Fruit fly (Drosophila melanogaster) whole organism, embryonic: ENCODE results near the gene CG31365.

Experiments used
- Asciz ChIP-seq: fragments of 200-800 bp; sonication (Bioruptor generic); optimal IDR thresholded peaks from 2 replicates; lab custom pipeline; 2017; ENCODE audit warnings: missing biosample characterization, mild to moderate bottlenecking, missing genetic modification characterization, missing genetic modification reagents
- Bgb ChIP-seq: fragments of 200-800 bp; sonication (Bioruptor generic); IDR thresholded peaks from 2 replicates; pipeline ENCODE4 v1.3.6; 2022; ENCODE audit warnings: missing biosample characterization, missing genetic modification characterization; ENCODE audit not compliant: partially characterized antibody
- CG10274 ChIP-seq: fragments of 200-800 bp; sonication (Bioruptor generic); optimal IDR thresholded peaks from 3 replicates; lab custom pipeline; 2017; ENCODE audit warnings: missing biosample characterization, mild to moderate bottlenecking, missing genetic modification characterization
- CG10462 ChIP-seq: fragments of 200-800 bp; sonication (Bioruptor generic); optimal IDR thresholded peaks from 2 replicates; lab custom pipeline; 2016; ENCODE audit warnings: missing biosample characterization, missing genetic modification characterization
- CG11560 ChIP-seq: fragments of 200-800 bp; sonication (Bioruptor generic); IDR thresholded peaks from 3 replicates; pipeline ENCODE4 v1.3.6; 2022; ENCODE audit warnings: missing biosample characterization, missing genetic modification characterization
- CG12391 ChIP-seq: fragments of 200-800 bp; sonication (Bioruptor generic); optimal IDR thresholded peaks from 3 replicates; lab custom pipeline; 2018; ENCODE audit warnings: missing biosample characterization, mild to moderate bottlenecking, missing genetic modification characterization, moderate library complexity
- CG13287 ChIP-seq: fragments of 200-800 bp; sonication (Bioruptor generic); IDR thresholded peaks from 2 replicates; pipeline ENCODE4 v1.3.6; 2022; ENCODE audit warnings: missing biosample characterization, missing genetic modification characterization; ENCODE audit not compliant: partially characterized antibody
- CG14014 ChIP-seq: fragments of 200-800 bp; sonication (Bioruptor generic); IDR thresholded peaks from 2 replicates; pipeline ENCODE4 v1.3.6; 2022; ENCODE audit warnings: missing biosample characterization, missing genetic modification characterization
- CG14710 ChIP-seq: fragments of 200-800 bp; sonication (Bioruptor generic); optimal IDR thresholded peaks from 3 replicates; lab custom pipeline; 2019; ENCODE audit warnings: missing biosample characterization, mild to moderate bottlenecking, missing genetic modification characterization, moderate library complexity
- CG15514 ChIP-seq: fragments of 200-800 bp; sonication (Bioruptor generic); optimal IDR thresholded peaks from 3 replicates; lab custom pipeline; 2017; ENCODE audit warnings: missing biosample characterization, missing genetic modification characterization, mild to moderate bottlenecking, moderate library complexity, missing genetic modification reagents
- CG15696 ChIP-seq: fragments of 200-800 bp; sonication (Bioruptor generic); optimal IDR thresholded peaks from 2 replicates; lab custom pipeline; 2019; ENCODE audit warnings: missing biosample characterization, mild to moderate bottlenecking, missing genetic modification characterization, moderate library complexity
- CG16779 ChIP-seq: fragments of 200-800 bp; sonication (Bioruptor generic); IDR thresholded peaks from 2 replicates; pipeline ENCODE4 v1.3.6; 2022; ENCODE audit warnings: missing biosample characterization, missing genetic modification characterization
- CG17359 ChIP-seq: fragments of 200-800 bp; sonication (Bioruptor generic); optimal IDR thresholded peaks from 3 replicates; lab custom pipeline; 2018; ENCODE audit warnings: missing biosample characterization, mild to moderate bottlenecking, missing genetic modification characterization, moderate library complexity
- CG17361 ChIP-seq: fragments of 200-800 bp; sonication (Bioruptor generic); IDR thresholded peaks from 3 replicates; pipeline ENCODE4 v1.3.6; 2022; ENCODE audit warnings: missing biosample characterization, missing genetic modification characterization
- CG17802 ChIP-seq: fragments of 200-800 bp; sonication (Bioruptor generic); optimal IDR thresholded peaks from 2 replicates; lab custom pipeline; 2018; ENCODE audit warnings: missing biosample characterization, mild to moderate bottlenecking, missing genetic modification characterization, moderate library complexity
- CG17912 ChIP-seq: fragments of 200-800 bp; sonication (Bioruptor generic); optimal IDR thresholded peaks from 2 replicates; lab custom pipeline; 2018; ENCODE audit warnings: missing biosample characterization, mild to moderate bottlenecking, missing genetic modification characterization
- CG2199 ChIP-seq: fragments of 200-800 bp; sonication (Bioruptor generic); IDR thresholded peaks from 3 replicates; pipeline ENCODE4 v1.3.6; 2022; ENCODE audit warnings: missing biosample characterization, missing genetic modification characterization
- CG2202 ChIP-seq: fragments of 200-800 bp; sonication (Bioruptor generic); optimal IDR thresholded peaks from 2 replicates; lab custom pipeline; 2018; ENCODE audit warnings: missing biosample characterization, mild to moderate bottlenecking, missing genetic modification characterization
- CG33557 ChIP-seq: fragments of 200-800 bp; sonication (Bioruptor generic); optimal IDR thresholded peaks from 2 replicates; lab custom pipeline; 2019; ENCODE audit warnings: missing biosample characterization, mild to moderate bottlenecking, missing genetic modification characterization, moderate library complexity
- CG3407 ChIP-seq: fragments of 200-800 bp; sonication (Bioruptor generic); optimal IDR thresholded peaks from 2 replicates; lab custom pipeline; 2018; ENCODE audit warnings: missing biosample characterization, mild to moderate bottlenecking, missing genetic modification characterization
- CG34224 ChIP-seq: fragments of 200-800 bp; sonication (Bioruptor generic); IDR thresholded peaks from 3 replicates; pipeline ENCODE4 v1.3.6; 2022; ENCODE audit warnings: missing biosample characterization, missing genetic modification characterization; ENCODE audit not compliant: partially characterized antibody
- CG3847 ChIP-seq: fragments of 200-800 bp; sonication (Bioruptor generic); IDR thresholded peaks from 2 replicates; pipeline ENCODE4 v1.3.6; 2022; ENCODE audit warnings: missing biosample characterization, missing genetic modification characterization
- CG6683 ChIP-seq: fragments of 200-800 bp; sonication (Bioruptor generic); optimal IDR thresholded peaks from 2 replicates; lab custom pipeline; 2017; ENCODE audit warnings: missing biosample characterization, mild to moderate bottlenecking, missing genetic modification characterization, missing genetic modification reagents
- Dbx ChIP-seq: fragments of 200-800 bp; sonication (Bioruptor generic); IDR thresholded peaks from 3 replicates; pipeline ENCODE4 v1.3.6; 2022; ENCODE audit warnings: missing biosample characterization, missing genetic modification characterization
- Elba2 ChIP-seq: fragments of 200-800 bp; sonication (Bioruptor generic); optimal IDR thresholded peaks from 3 replicates; lab custom pipeline; 2016; ENCODE audit warnings: missing biosample characterization, missing genetic modification characterization
- Ets65A ChIP-seq: fragments of 200-800 bp; sonication (Bioruptor generic); peaks from one replicate; lab custom pipeline; 2016; ENCODE audit warnings: missing biosample characterization, missing genetic modification characterization
- HLH3B ChIP-seq: fragments of 200-800 bp; sonication (Bioruptor generic); IDR thresholded peaks from 2 replicates; pipeline ENCODE4 v1.3.6; 2022; ENCODE audit warnings: missing biosample characterization, missing genetic modification characterization
- Jarid2 ChIP-seq: fragments of 200-800 bp; sonication (Bioruptor generic); optimal IDR thresholded peaks from 3 replicates; lab custom pipeline; 2017; ENCODE audit warnings: mild to moderate bottlenecking, missing biosample characterization, missing genetic modification reagents, missing genetic modification characterization
- Myb ChIP-seq: fragments of 200-800 bp; sonication (Bioruptor generic); optimal IDR thresholded peaks from 2 replicates; lab custom pipeline; 2016; ENCODE audit warnings: missing biosample characterization, missing genetic modification characterization
- Opbp ChIP-seq: fragments of 200-800 bp; sonication (Bioruptor generic); IDR thresholded peaks from 3 replicates; pipeline ENCODE4 v1.3.6; 2022; ENCODE audit warnings: missing biosample characterization, missing genetic modification characterization; ENCODE audit not compliant: partially characterized antibody
- Side ChIP-seq: fragments of 200-800 bp; sonication (Bioruptor generic); optimal IDR thresholded peaks from 2 replicates; lab custom pipeline; 2016; ENCODE audit warnings: missing biosample characterization, missing genetic modification characterization
- Sry-δ ChIP-seq: fragments of 200-800 bp; sonication (Bioruptor generic); optimal IDR thresholded peaks from 2 replicates; lab custom pipeline; 2016; ENCODE audit warnings: missing biosample characterization, missing genetic modification characterization
- cg ChIP-seq: fragments of 200-800 bp; sonication (Bioruptor generic); optimal IDR thresholded peaks from 3 replicates; lab custom pipeline; 2019; ENCODE audit warnings: missing biosample characterization, mild to moderate bottlenecking, missing genetic modification characterization, moderate library complexity
- eve ChIP-seq, 2 experiments: fragments of >200 bp; optimal IDR thresholded peaks; 2 replicates each; lab custom pipeline; 2017; ENCODE audit warnings: missing biosample characterization in 2 of 2, missing genetic modification characterization in 2 of 2
- ewg ChIP-seq: fragments of 200-800 bp; sonication (Bioruptor generic); optimal IDR thresholded peaks from 3 replicates; lab custom pipeline; 2017; ENCODE audit warnings: mild to moderate bottlenecking, missing biosample characterization, missing genetic modification reagents, missing genetic modification characterization
- knrl ChIP-seq: fragments of 200-800 bp; sonication (Bioruptor generic); IDR thresholded peaks from 3 replicates; pipeline ENCODE4 v1.3.6; 2022; ENCODE audit warnings: missing biosample characterization, missing genetic modification characterization; ENCODE audit not compliant: partially characterized antibody
- mld ChIP-seq: fragments of 200-800 bp; sonication (Bioruptor generic); IDR thresholded peaks from 3 replicates; pipeline ENCODE4 v1.3.6; 2022; ENCODE audit warnings: missing biosample characterization, missing genetic modification characterization; ENCODE audit not compliant: partially characterized antibody
- nerfin-2 ChIP-seq: fragments of 200-800 bp; sonication (Bioruptor generic); IDR thresholded peaks from 2 replicates; pipeline ENCODE4 v1.3.6; 2022; ENCODE audit warnings: missing biosample characterization, missing genetic modification characterization; ENCODE audit not compliant: partially characterized antibody
- org-1 ChIP-seq: fragments of 200-800 bp; sonication (Bioruptor generic); optimal IDR thresholded peaks from 2 replicates; lab custom pipeline; 2017; ENCODE audit warnings: missing biosample characterization, missing genetic modification characterization
- phol ChIP-seq: fragments of 200-800 bp; sonication (Bioruptor generic); optimal IDR thresholded peaks from 3 replicates; lab custom pipeline; 2018; ENCODE audit warnings: missing biosample characterization, mild to moderate bottlenecking, missing genetic modification characterization, moderate library complexity
- psq ChIP-seq: fragments of 200-800 bp; sonication (Bioruptor generic); optimal IDR thresholded peaks from 2 replicates; lab custom pipeline; 2017; ENCODE audit warnings: missing biosample characterization, missing genetic modification characterization
- ranshi ChIP-seq: fragments of 200-800 bp; sonication (Bioruptor generic); IDR thresholded peaks from 2 replicates; pipeline ENCODE4 v1.3.6; 2022; ENCODE audit warnings: missing biosample characterization, missing genetic modification characterization
- scrt ChIP-seq: fragments of 200-800 bp; sonication (Bioruptor generic); optimal IDR thresholded peaks from 2 replicates; lab custom pipeline; 2018; ENCODE audit warnings: missing biosample characterization, mild to moderate bottlenecking, missing genetic modification characterization, moderate library complexity
- slbo ChIP-seq: fragments of 200-800 bp; sonication (Bioruptor generic); IDR thresholded peaks from 2 replicates; pipeline ENCODE4 v1.3.6; 2022; ENCODE audit warnings: missing biosample characterization, missing genetic modification characterization
- slou ChIP-seq: fragments of 200-800 bp; sonication (Bioruptor generic); optimal IDR thresholded peaks from 3 replicates; lab custom pipeline; 2016; ENCODE audit warnings: missing biosample characterization, missing genetic modification characterization
- trem ChIP-seq: fragments of 200-800 bp; optimal IDR thresholded peaks from 3 replicates; lab custom pipeline; 2019; ENCODE audit warnings: missing biosample characterization, mild to moderate bottlenecking, missing genetic modification characterization, moderate library complexity
- vnd ChIP-seq: fragments of 200-800 bp; sonication (Bioruptor generic); IDR thresholded peaks from 3 replicates; pipeline ENCODE4 v1.3.6; 2022; ENCODE audit warnings: missing biosample characterization, missing genetic modification characterization; ENCODE audit not compliant: partially characterized antibody
- zfh2 ChIP-seq: fragments of 200-800 bp; sonication (Bioruptor generic); optimal IDR thresholded peaks from 2 replicates; lab custom pipeline; 2016; ENCODE audit warnings: missing biosample characterization, missing genetic modification characterization

CG31365 gene

dm6 chr3R:23159289-23159956 is 33.2 kb upstream of the CG31365 start, which contains the start of gene VhaAC39-2 (continued):
- TF ChIP-seq CG13287 (GFP tag; lab: Robert Waterston, UW) (no peak), ewg (GFP tag; lab: Kevin White, UChicago) (peak; percentile 91), CG15696 (tag; lab: Kevin White, UChicago) (peak; percentile 52), ranshi (GFP tag; lab: Robert Waterston, UW) (no peak), CG17361 (GFP tag; lab: Robert Waterston, UW) (no peak), CG17802 (no peak), cg (GFP tag; lab: Kevin White, UChicago) (no peak), CG17359 (no peak), CG14014 (GFP tag; lab: Robert Waterston, UW) (no peak), CG2199 (GFP tag; lab: Robert Waterston, UW) (peak; percentile 71; the same call in 2 of the 3 replicates), HLH3B (peak; percentile 28; the same call in 1 of the 2 replicates), trem (peak; percentile 69), Bgb (GFP tag; lab: Robert Waterston, UW) (no peak), CG3847 (GFP tag; lab: Robert Waterston, UW) (peak; percentile 48), CG14710 (tag; lab: Kevin White, UChicago) (no peak), Jarid2 (peak; percentile 12), CG12391 (tag; lab: Kevin White, UChicago) (peak; percentile 22), CG33557 (GFP tag; lab: Kevin White, UChicago) (peak; percentile 13), slbo (peak; percentile 55), org-1 (GFP tag; lab: Kevin White, UChicago) (no peak), Ets65A (peak; percentile 22), phol (tag; lab: Kevin White, UChicago) (peak; percentile 73), CG15514 (GFP tag; lab: Kevin White, UChicago) (peak; percentile 6), vnd (no peak), CG10274 (GFP tag; lab: Kevin White, UChicago) (no peak), Myb (GFP tag; lab: Kevin White, UChicago) (peak; percentile 88), scrt (GFP tag; lab: Kevin White, UChicago) (peak; percentile 93), eve (GFP tag; optimal IDR thresholded peaks at IDR 0.05; lab: Kevin White, UChicago) (no peak)
- TF ChIP-seq, all 482 proteins: peak for 47

DNA sequence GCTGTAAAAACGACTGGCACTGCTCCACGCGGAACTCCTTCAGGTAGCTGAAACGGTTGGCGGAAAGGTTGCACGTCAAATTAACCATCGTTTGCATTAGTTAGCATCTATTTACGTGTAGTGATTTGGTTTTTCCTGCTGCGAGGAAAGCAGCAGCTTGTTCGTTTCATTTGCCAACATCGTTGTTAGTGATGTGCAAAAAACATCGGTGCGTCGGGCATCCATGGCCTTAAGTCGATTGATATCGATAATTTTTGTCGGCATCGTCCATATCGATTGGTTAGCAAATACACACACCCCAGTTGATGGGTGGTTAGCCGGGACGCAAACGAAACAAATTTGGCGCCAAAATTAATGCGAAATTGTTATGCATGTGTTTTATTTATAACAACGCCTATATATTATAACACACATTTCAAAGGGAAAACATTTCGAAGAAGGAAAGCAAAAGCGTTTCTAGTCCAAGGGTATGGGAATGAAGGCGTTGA is 31.5 kb upstream of the CG31365 start, which contains the start of gene unk:
Gene unk (minus strand): TSS at position 199 of the 488 bp plus-strand sequence.
- TF ChIP-seq CG17361 (GFP tag; lab: Robert Waterston, UW) (no peak; the same call in 2 of the 3 replicates), ewg (GFP tag; lab: Kevin White, UChicago) (peak; percentile 2), zfh2 (GFP tag; lab: Kevin White, UChicago) (peak; percentile 21), Opbp (peak; percentile 99), Sry-δ (peak; percentile 98), CG6683 (GFP tag; lab: Kevin White, UChicago) (no peak), Dbx (GFP tag; lab: Robert Waterston, UW) (peak; percentile 52), psq (GFP tag; lab: Kevin White, UChicago) (no peak), CG3407 (GFP tag; lab: Kevin White, UChicago) (no peak), CG17912 (GFP tag; lab: Kevin White, UChicago) (no peak), mld (GFP tag; lab: Robert Waterston, UW) (peak; percentile 95), CG16779 (GFP tag; lab: Robert Waterston, UW) (no peak), nerfin-2 (GFP tag; lab: Robert Waterston, UW) (peak; percentile 93), CG34224 (GFP tag; lab: Robert Waterston, UW) (peak; percentile 98), CG15514 (GFP tag; lab: Kevin White, UChicago) (peak; percentile 39), slou (GFP tag; lab: Kevin White, UChicago) (no peak), Side (no peak), Elba2 (GFP tag; lab: Kevin White, UChicago) (peak; percentile 32), Asciz (no peak), knrl (GFP tag; lab: Robert Waterston, UW) (peak; percentile 99), CG2202 (tag; lab: Kevin White, UChicago) (no peak), CG10462 (GFP tag; lab: Kevin White, UChicago) (no peak), CG11560 (peak; percentile 87; the same call in 2 of the 3 replicates)
